Fruit fly (Drosophila melanogaster): ENCODE measurements around the gene LysS.

DNA sequence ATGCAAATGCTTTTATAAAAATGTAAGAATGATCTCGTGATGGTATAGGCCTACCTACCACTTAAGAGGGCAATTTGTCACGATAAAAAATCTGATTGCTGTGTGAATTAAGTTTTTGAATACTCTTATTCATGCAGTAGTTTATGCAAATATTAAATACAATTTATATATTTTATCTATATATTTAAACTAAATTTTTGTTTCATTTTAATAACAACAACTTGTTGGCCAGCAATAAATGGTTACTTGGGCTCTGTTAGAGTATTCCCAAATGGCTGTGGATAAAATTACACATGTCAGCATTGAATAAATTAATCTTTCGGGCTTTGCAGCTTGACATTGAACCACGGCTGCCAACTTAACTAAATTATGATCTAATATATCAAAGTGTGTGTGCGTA lies 31.0 kb downstream of the LysS start:
- no peak for TF ChIP-seq CrebA (GFP tag; optimal IDR thresholded peaks at IDR 0.05; ENCODE audit: borderline replicate concordance)
- TF ChIP-seq Sp1 (GFP tag; optimal IDR thresholded peaks at IDR 0.05) = no peak
- TF ChIP-seq br (GFP tag; optimal IDR thresholded peaks at IDR 0.05) = no peak
- no peak for TF ChIP-seq psq (GFP tag; optimal IDR thresholded peaks at IDR 0.05)
- no peak for TF ChIP-seq usp (GFP tag; optimal IDR thresholded peaks at IDR 0.05)
- no peak for TF ChIP-seq Dfd (GFP tag; optimal IDR thresholded peaks at IDR 0.05)
- no peak for TF ChIP-seq Dif (GFP tag; optimal IDR thresholded peaks at IDR 0.05; ENCODE audit: partially characterized antibody)
- no peak for TF ChIP-seq Abd-B (GFP tag; optimal IDR thresholded peaks at IDR 0.05)
- TF ChIP-seq h (GFP tag; optimal IDR thresholded peaks at IDR 0.05) = no peak

All from whole organism, wandering third instar larva.